Worm (Caenorhabditis elegans): Measurements from ENCODE around the gene Y75B8A.33.

Gene Y75B8A.33

DNA sequence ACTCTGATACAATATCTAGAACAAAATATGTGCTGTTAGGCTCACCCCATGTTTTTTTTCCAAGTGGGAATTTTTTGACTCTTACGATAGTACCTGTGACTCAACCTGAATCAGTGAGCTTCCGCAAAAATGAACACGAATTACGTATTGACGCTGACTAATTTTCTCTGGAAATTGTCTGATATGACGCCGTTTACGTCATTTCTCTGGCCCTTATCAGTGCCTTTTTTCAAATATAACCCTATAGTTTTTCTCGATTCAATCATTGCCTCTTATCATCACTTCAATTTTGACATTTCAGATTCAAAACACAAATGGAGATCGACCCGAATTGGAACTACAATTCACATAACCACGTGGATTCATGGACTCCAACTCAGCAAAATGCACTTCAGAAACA lies 48.4 kb downstream of the Y75B8A.33 start, which contains the start of gene Y75B8A.28:
Gene Y75B8A.28 (plus strand): TSS at position 296 of the 400 bp plus-strand sequence.
- TF ChIP-seq unc-62 (GFP tag; optimal IDR thresholded peaks at IDR 0.05): no peak

DNA sequence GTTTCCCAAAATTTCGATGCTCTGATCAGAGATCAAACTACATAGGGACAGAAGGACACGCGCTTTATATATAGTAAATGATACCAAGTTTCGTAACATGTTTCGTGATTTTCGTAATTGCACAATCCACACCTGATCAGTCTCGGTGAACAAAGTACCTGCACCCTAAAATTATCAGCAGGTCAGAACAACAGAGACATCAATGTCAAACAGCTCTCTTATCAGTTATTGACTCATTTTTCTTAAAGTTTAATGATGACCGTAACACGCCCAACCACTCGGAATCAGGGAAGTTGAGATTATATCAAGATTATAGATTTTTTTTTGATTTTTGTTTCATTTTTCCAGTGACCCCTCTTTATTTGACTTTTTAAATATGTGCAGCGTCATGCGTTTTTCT lies 49.7 kb downstream of the Y75B8A.33 start:
- no peak for TF ChIP-seq unc-62 (GFP tag; optimal IDR thresholded peaks at IDR 0.05)

DNA sequence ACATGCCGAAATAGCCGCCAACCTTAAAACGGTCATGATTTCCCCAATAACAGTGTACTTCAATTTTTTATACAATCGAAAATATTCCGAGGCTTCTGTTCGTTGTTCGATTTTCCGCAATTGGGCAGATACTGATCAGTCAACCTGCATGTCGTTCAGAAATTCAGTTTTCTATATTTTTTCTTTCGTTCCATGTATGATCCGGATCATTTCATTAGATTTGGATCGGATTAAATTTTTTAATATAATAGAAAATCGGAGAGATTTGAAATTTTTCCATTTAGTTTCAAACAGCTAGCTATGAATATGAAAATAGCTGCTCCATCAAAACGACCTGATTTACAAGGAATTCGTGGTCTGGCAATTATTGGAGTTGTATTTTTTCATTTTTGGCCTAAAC lies 52.0 kb downstream of the Y75B8A.33 start, which contains the start of gene Y75B8A.37:
Gene Y75B8A.37 (plus strand): TSS at position 301 of the 400 bp plus-strand sequence.
- TF ChIP-seq unc-62 (GFP tag; optimal IDR thresholded peaks at IDR 0.05): no peak

DNA sequence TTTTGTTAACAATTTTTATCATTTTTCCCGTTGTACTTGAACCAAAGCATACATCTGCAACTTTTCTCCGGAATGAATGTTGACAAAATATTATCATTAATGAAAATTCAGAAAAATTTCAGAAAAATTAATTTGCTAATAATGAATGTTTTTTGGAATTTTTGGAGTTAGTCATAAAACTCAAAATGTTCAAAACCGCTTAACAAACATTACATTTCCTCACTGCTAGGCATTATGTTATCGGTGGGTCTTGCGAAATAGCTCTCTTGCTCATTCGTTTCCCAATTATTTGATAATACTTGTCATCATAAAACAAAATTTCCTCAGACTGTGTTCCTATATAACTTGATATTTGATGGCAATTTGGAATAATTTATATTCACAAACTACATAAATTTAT lies 54.3 kb downstream of the Y75B8A.33 start, which contains the start of gene Y75B8A.39:
Gene Y75B8A.39 (plus strand): TSS at position 301 of the 400 bp plus-strand sequence.
- no peak for TF ChIP-seq unc-62 (GFP tag; optimal IDR thresholded peaks at IDR 0.05)
